Worm (Caenorhabditis elegans) whole organism, L1 larva: Measurements from ENCODE around the gene pyk-2.

Experiments used
- C04F5.9 ChIP-seq: sonication (generic microtip); optimal IDR thresholded peaks from 2 replicates; lab custom pipeline; 2016; ENCODE audit warnings: missing genetic modification characterization, missing compliant biosample characterization
- C16A3.4 ChIP-seq: fragments of 150-350 bp; optimal IDR thresholded peaks from 2 replicates; lab custom pipeline; 2014; ENCODE audit warnings: missing biosample characterization, missing genetic modification characterization
- alr-1 ChIP-seq: fragments of 200-800 bp; sonication (Bioruptor generic); optimal IDR thresholded peaks from 2 replicates; lab custom pipeline; 2018; ENCODE audit warnings: borderline replicate concordance, mild to moderate bottlenecking, missing genetic modification characterization, missing compliant biosample characterization
- aly-2 ChIP-seq: fragments of 150-350 bp; optimal IDR thresholded peaks from 2 replicates; lab custom pipeline; 2014; ENCODE audit warnings: missing biosample characterization, missing genetic modification characterization
- ama-1 ChIP-seq: fragments of 150-350 bp; optimal IDR thresholded peaks from 2 replicates; lab custom pipeline; 2014
- ceh-63 ChIP-seq: fragments of 200-800 bp; sonication (Bioruptor generic); optimal IDR thresholded peaks from 2 replicates; lab custom pipeline; 2018; ENCODE audit warnings: mild to moderate bottlenecking, missing genetic modification characterization, missing compliant biosample characterization
- ceh-82 ChIP-seq, 3 experiments: fragments of 150-350 bp in 1 of 3; sonication (generic microtip) in 2 of 3; optimal IDR thresholded peaks; 2 replicates each; lab custom pipeline; 2014 to 2017; ENCODE audit warnings: missing biosample characterization in 3 of 3, missing genetic modification characterization in 3 of 3
- ceh-88 ChIP-seq: fragments of 200-800 bp; sonication (Bioruptor generic); IDR thresholded peaks from 2 replicates; pipeline ENCODE4 v1.3.6; 2022; ENCODE audit warnings: missing genetic modification characterization, missing compliant biosample characterization
- ces-1 ChIP-seq: fragments of 150-350 bp; optimal IDR thresholded peaks from 2 replicates; lab custom pipeline; 2014; ENCODE audit warnings: missing biosample characterization, missing genetic modification reagents, missing genetic modification characterization
- efl-1 ChIP-seq, 4 experiments: fragments of 150-350 bp; optimal IDR thresholded peaks in 3 of 4; peaks in 1 of 4; 1 replicate in 1 of 4; 2 replicates in 3 of 4; lab custom pipeline; 2014; ENCODE audit warnings: missing biosample characterization in 2 of 4, missing genetic modification characterization in 2 of 4, missing genetic modification reagents in 2 of 4
- elt-2 ChIP-seq: sonication (generic microtip); optimal IDR thresholded peaks from 2 replicates; lab custom pipeline; 2016; ENCODE audit warnings: missing genetic modification characterization, mild to moderate bottlenecking, inconsistent platforms, missing compliant biosample characterization, missing genetic modification reagents
- elt-3 ChIP-seq, 6 experiments: fragments of 150-350 bp in 1 of 6; sonication (generic microtip); optimal IDR thresholded peaks; 2 replicates each; lab custom pipeline; 2017 to 2018; ENCODE audit warnings: missing biosample characterization in 6 of 6, missing genetic modification characterization in 6 of 6, inconsistent platforms in 1 of 6
- ets-5 ChIP-seq: fragments of 200-800 bp; sonication (Bioruptor generic); IDR thresholded peaks from 2 replicates; pipeline ENCODE4 v1.3.6; 2022; ENCODE audit warnings: missing genetic modification characterization, missing compliant biosample characterization
- fkh-4 ChIP-seq: sonication (generic microtip); optimal IDR thresholded peaks from 2 replicates; lab custom pipeline; 2016; ENCODE audit warnings: missing compliant biosample characterization, missing genetic modification characterization, borderline replicate concordance
- grh-1 ChIP-seq: fragments of 200-800 bp; sonication (Bioruptor generic); IDR thresholded peaks from 2 replicates; pipeline ENCODE4 v1.3.6; 2022; ENCODE audit warnings: missing genetic modification reagents, missing genetic modification characterization, missing compliant biosample characterization
- hlh-17 ChIP-seq: fragments of 200-800 bp; sonication (Bioruptor generic); optimal IDR thresholded peaks from 2 replicates; lab custom pipeline; 2018; ENCODE audit warnings: missing genetic modification characterization, mild to moderate bottlenecking, missing compliant biosample characterization, moderate library complexity, borderline replicate concordance
- hlh-4 ChIP-seq: sonication (generic microtip); optimal IDR thresholded peaks from 2 replicates; lab custom pipeline; 2016; ENCODE audit warnings: mild to moderate bottlenecking, missing genetic modification characterization, missing compliant biosample characterization
- hpl-2 ChIP-seq: fragments of 150-350 bp; optimal IDR thresholded peaks from 2 replicates; lab custom pipeline; 2014; ENCODE audit warnings: missing biosample characterization, missing genetic modification reagents, missing genetic modification characterization
- irx-1 ChIP-seq: sonication (generic microtip); optimal IDR thresholded peaks from 2 replicates; lab custom pipeline; 2016; ENCODE audit warnings: missing genetic modification characterization, missing compliant biosample characterization
- lin-14 ChIP-seq: fragments of 200-800 bp; sonication (Bioruptor generic); optimal IDR thresholded peaks from 2 replicates; lab custom pipeline; 2018; ENCODE audit warnings: mild to moderate bottlenecking, missing genetic modification characterization, moderate library complexity, missing compliant biosample characterization
- lin-15B ChIP-seq: fragments of 150-350 bp; sonication (generic microtip); optimal IDR thresholded peaks from 3 replicates; lab custom pipeline; 2014; ENCODE audit warnings: missing biosample characterization, missing genetic modification characterization
- lir-3 ChIP-seq: sonication (generic microtip); optimal IDR thresholded peaks from 2 replicates; lab custom pipeline; 2016; ENCODE audit warnings: mild to moderate bottlenecking, missing genetic modification characterization, moderate library complexity, missing compliant biosample characterization; ENCODE audit not compliant: poor library complexity
- mab-9 ChIP-seq: fragments of 200-800 bp; sonication (Bioruptor generic); IDR thresholded peaks from 2 replicates; pipeline ENCODE4 v1.3.6; 2022; ENCODE audit warnings: missing genetic modification reagents, missing genetic modification characterization, missing compliant biosample characterization
- mef-2 ChIP-seq: fragments of 150-350 bp; optimal IDR thresholded peaks from 2 replicates; lab custom pipeline; 2014; ENCODE audit warnings: missing biosample characterization, missing genetic modification characterization
- nhr-11 ChIP-seq: fragments of 150-350 bp; optimal IDR thresholded peaks from 2 replicates; lab custom pipeline; 2014; ENCODE audit warnings: missing biosample characterization, missing genetic modification characterization
- nhr-237 ChIP-seq: fragments of 150-350 bp; optimal IDR thresholded peaks from 2 replicates; lab custom pipeline; 2014; ENCODE audit warnings: missing biosample characterization, missing genetic modification characterization
- nhr-84 ChIP-seq: sonication (generic microtip); optimal IDR thresholded peaks from 2 replicates; lab custom pipeline; 2017; ENCODE audit warnings: missing biosample characterization, missing genetic modification characterization
- nhr-90 ChIP-seq: sonication (generic microtip); optimal IDR thresholded peaks from 2 replicates; lab custom pipeline; 2016; ENCODE audit warnings: mild to moderate bottlenecking, missing genetic modification characterization, missing compliant biosample characterization; ENCODE audit not compliant: poor library complexity
- pqm-1 ChIP-seq: sonication (generic microtip); optimal IDR thresholded peaks from 3 replicates; lab custom pipeline; 2017; ENCODE audit warnings: missing biosample characterization, missing genetic modification characterization
- rnt-1 ChIP-seq: sonication (generic microtip); optimal IDR thresholded peaks from 2 replicates; lab custom pipeline; 2016; ENCODE audit warnings: mild to moderate bottlenecking, missing genetic modification characterization, moderate library complexity, missing compliant biosample characterization
- skn-1 ChIP-seq: fragments of 150-350 bp; optimal IDR thresholded peaks from 2 replicates; lab custom pipeline; 2014; ENCODE audit warnings: missing biosample characterization, missing genetic modification characterization
- sptf-1 ChIP-seq: fragments of 150-350 bp; optimal IDR thresholded peaks from 2 replicates; lab custom pipeline; 2014; ENCODE audit warnings: missing biosample characterization, missing genetic modification characterization
- sup-37 ChIP-seq: fragments of 200-800 bp; sonication (Bioruptor generic); optimal IDR thresholded peaks from 2 replicates; lab custom pipeline; 2018; ENCODE audit warnings: mild to moderate bottlenecking, missing genetic modification characterization, missing compliant biosample characterization
- tbx-2 ChIP-seq: sonication (generic microtip); optimal IDR thresholded peaks from 2 replicates; lab custom pipeline; 2016; ENCODE audit warnings: missing genetic modification characterization, missing compliant biosample characterization
- unc-30 ChIP-seq: sonication (generic microtip); optimal IDR thresholded peaks from 2 replicates; lab custom pipeline; 2017; ENCODE audit warnings: missing biosample characterization, missing genetic modification characterization
- unc-62 ChIP-seq: fragments of 150-350 bp; optimal IDR thresholded peaks from 2 replicates; lab custom pipeline; 2014; ENCODE audit warnings: missing biosample characterization, missing genetic modification reagents, missing genetic modification characterization
- unc-86 ChIP-seq: sonication (generic microtip); optimal IDR thresholded peaks from 2 replicates; lab custom pipeline; 2016; ENCODE audit warnings: missing genetic modification characterization, missing compliant biosample characterization
- vab-15 ChIP-seq: sonication (generic microtip); optimal IDR thresholded peaks from 2 replicates; lab custom pipeline; 2017; ENCODE audit warnings: missing genotype, mild to moderate bottlenecking, missing genetic modification characterization, missing compliant biosample characterization
- zip-4 ChIP-seq: fragments of 200-800 bp; sonication (Bioruptor generic); optimal IDR thresholded peaks from 2 replicates; lab custom pipeline; 2018; ENCODE audit warnings: mild to moderate bottlenecking, missing genetic modification characterization, moderate library complexity, missing compliant biosample characterization

Gene pyk-2

DNA sequence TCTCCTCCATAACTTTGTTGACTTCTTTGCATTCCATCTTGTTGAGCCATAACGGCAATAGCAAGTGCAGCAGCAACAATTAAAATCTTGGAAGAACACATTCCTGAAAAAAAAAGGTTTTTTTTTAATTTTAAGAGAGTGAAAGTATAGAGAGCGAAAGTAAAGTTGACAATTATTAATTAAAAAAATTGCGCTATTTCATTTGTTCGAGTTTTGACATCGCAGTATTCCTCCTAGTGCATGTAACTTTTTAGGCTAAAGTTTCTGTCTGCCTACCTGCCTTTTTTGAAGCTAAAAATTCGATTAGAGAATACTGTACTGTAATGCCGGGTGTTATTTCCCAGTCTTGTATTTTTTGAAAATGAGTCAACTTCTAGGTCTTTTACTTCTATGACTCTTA lies 17.7 kb upstream of the pyk-2 start, which contains the start of gene srlf-12:
Gene srlf-12 (minus strand): TSS at position 101 of the 400 bp plus-strand sequence.
- TF ChIP-seq nhr-90 (tag; lab: Kevin White, UChicago) (no peak), sup-37 (no peak), unc-30 (tag; lab: Kevin White, UChicago) (no peak), ceh-82 (tag; optimal IDR thresholded peaks at IDR 0.05; lab: Kevin White, UChicago) (no peak), ceh-88 (GFP tag; lab: Robert Waterston, UW) (no peak), pqm-1 (no peak), mab-9 (GFP tag; lab: Robert Waterston, UW) (no peak), unc-86 (no peak), rnt-1 (tag; lab: Kevin White, UChicago) (no peak)

DNA sequence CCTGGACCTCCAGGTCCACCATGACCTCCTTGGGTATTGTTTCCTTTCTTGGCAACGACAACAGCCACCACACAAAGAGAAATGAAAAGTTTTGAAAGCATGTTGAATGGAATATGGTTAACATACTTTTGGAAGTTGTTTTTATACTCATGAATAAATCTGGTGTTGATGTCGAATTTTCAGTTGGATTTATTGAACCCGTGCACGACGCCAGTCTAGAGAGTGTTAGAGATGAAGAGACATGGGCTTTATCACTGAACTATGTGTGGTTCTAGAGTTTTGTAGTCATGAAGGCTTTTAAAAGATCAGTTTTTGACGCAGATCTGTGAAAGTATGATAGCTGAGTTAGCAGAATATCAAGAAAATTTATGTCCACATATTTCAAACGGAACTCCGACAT lies 15.5 kb upstream of the pyk-2 start, which contains the start of gene srlf-14:
Gene srlf-14 (minus strand): TSS at position 101 of the 400 bp plus-strand sequence.
- TF ChIP-seq zip-4 (GFP tag; lab: Kevin White, UChicago), result no peak
- TF ChIP-seq tbx-2 (tag; lab: Kevin White, UChicago), result no peak
- TF ChIP-seq ceh-82 (tag; optimal IDR thresholded peaks at IDR 0.05; lab: Kevin White, UChicago), result no peak
- no peak for TF ChIP-seq hlh-17 (GFP tag; lab: Kevin White, UChicago)
- no peak for TF ChIP-seq lir-3
- TF ChIP-seq ets-5 (GFP tag; lab: Robert Waterston, UW), result no peak
- TF ChIP-seq C04F5.9 (tag; lab: Kevin White, UChicago), result no peak
- no peak for TF ChIP-seq grh-1 (GFP tag; lab: Robert Waterston, UW)
- no peak for TF ChIP-seq nhr-84 (tag; lab: Kevin White, UChicago)
- no peak for TF ChIP-seq ama-1
- no peak for TF ChIP-seq elt-2 (tag; lab: Kevin White, UChicago)
- no peak for TF ChIP-seq C16A3.4
- TF ChIP-seq elt-3 (tag; optimal IDR thresholded peaks at IDR 0.05; lab: Kevin White, UChicago), result no peak
- TF ChIP-seq, all 84 proteins: peak for 0

DNA sequence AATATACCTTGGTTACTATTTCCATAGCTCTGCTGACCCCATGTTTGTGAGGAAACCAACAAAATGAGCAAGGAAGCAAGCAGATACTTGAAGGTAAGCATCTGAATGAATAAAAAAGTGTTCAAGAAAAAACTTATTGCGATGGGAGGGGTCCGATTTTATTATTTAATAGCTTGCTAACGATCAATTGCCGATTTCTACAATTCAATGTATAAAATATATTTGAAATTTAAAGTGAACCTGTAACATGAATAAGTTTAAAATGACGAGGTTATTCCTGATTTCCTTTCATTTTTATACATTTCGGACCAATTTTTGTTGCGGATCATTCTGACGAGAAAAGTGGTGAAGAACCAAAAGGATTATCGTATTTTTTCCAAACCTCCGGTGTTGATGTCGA lies 13.2 kb upstream of the pyk-2 start, which contains the start of gene srlf-13:
Gene srlf-13 (minus strand): TSS at position 101 of the 400 bp plus-strand sequence.
- TF ChIP-seq lin-14 (no peak), nhr-11 (no peak), nhr-90 (tag; lab: Kevin White, UChicago) (no peak), sptf-1 (tag; lab: Kevin White, UChicago) (no peak), unc-30 (tag; lab: Kevin White, UChicago) (no peak), fkh-4 (tag; lab: Kevin White, UChicago) (no peak), nhr-237 (tag; lab: Kevin White, UChicago) (no peak), aly-2 (no peak), ces-1 (no peak), vab-15 (tag; lab: Kevin White, UChicago) (no peak), irx-1 (tag; lab: Kevin White, UChicago) (no peak), ceh-82 (tag; optimal IDR thresholded peaks at IDR 0.05; lab: Kevin White, UChicago) (no peak), efl-1 (optimal IDR thresholded peaks at IDR 0.05; lab: Kevin White, UChicago) (no peak), efl-1 (GFP tag; optimal IDR thresholded peaks at IDR 0.05 in 1 of 2; lab: Kevin White, UChicago) (no peak), unc-62 (GFP tag; lab: Kevin White, UChicago) (no peak), ceh-63 (GFP tag; lab: Kevin White, UChicago) (no peak), elt-3 (tag; optimal IDR thresholded peaks at IDR 0.05; lab: Kevin White, UChicago) (no peak), alr-1 (tag; lab: Kevin White, UChicago) (no peak), tbx-2 (tag; lab: Kevin White, UChicago) (no peak), hlh-4 (tag; lab: Kevin White, UChicago) (no peak)
- TF ChIP-seq, all 84 proteins: peak for 0

DNA sequence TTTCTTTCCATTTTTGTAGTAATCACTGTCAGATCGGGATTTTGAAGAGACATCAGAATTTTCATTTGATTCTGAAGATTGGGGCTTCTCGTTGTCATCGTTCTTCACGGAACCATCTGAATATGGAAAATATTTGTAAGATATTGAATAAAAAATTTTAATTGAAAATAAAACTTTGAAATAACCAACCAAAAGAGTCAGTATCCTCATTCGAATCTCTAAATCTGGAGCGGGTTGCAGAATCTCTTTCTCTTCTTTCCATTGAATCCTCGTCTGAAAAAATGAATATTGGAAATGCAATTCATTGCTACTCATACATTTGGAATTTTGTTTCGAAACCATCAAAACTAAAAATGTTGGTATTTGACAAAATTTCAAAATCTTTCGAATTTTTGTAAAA lies 11.6 kb upstream of the pyk-2 start:
- no peak for TF ChIP-seq hpl-2 (GFP tag; lab: Kevin White, UChicago)
- TF ChIP-seq skn-1 (tag; lab: Kevin White, UChicago), result no peak
- TF ChIP-seq rnt-1 (tag; lab: Kevin White, UChicago), result no peak
- TF ChIP-seq mab-9 (GFP tag; lab: Robert Waterston, UW), result no peak
- TF ChIP-seq mef-2 (tag; lab: Kevin White, UChicago), result no peak
- TF ChIP-seq lin-15B, result no peak
- no peak for TF ChIP-seq nhr-90 (tag; lab: Kevin White, UChicago)
